Worm (Caenorhabditis elegans) whole organism, early embryonic: ENCODE data around the gene clec-206.

Experiments
- F13C5.2 ChIP-seq: sonication (generic microtip); optimal IDR thresholded peaks from 2 replicates; lab custom pipeline; 2017; ENCODE audit warnings: mild to moderate bottlenecking, missing genetic modification characterization, inconsistent platforms, missing compliant biosample characterization
- aly-1 ChIP-seq: sonication (generic microtip); optimal IDR thresholded peaks from 2 replicates; lab custom pipeline; 2016; ENCODE audit warnings: missing genetic modification characterization, missing compliant biosample characterization
- ama-1 ChIP-seq: fragments of 150-350 bp; optimal IDR thresholded peaks from 2 replicates; lab custom pipeline; 2014
- ceh-13 ChIP-seq: fragments of 200-800 bp; sonication (Bioruptor generic); optimal IDR thresholded peaks from 2 replicates; lab custom pipeline; 2018; ENCODE audit warnings: mild to moderate bottlenecking, missing genetic modification characterization, missing compliant biosample characterization
- ceh-36 ChIP-seq: sonication (generic microtip); optimal IDR thresholded peaks from 2 replicates; lab custom pipeline; 2016; ENCODE audit warnings: missing genetic modification characterization, inconsistent platforms, missing compliant biosample characterization
- ets-7 ChIP-seq: sonication (generic microtip); optimal IDR thresholded peaks from 2 replicates; lab custom pipeline; 2016; ENCODE audit warnings: missing genotype, missing genetic modification characterization, missing compliant biosample characterization
- hmg-4 ChIP-seq: fragments of 200-800 bp; sonication (Bioruptor generic); optimal IDR thresholded peaks from 2 replicates; lab custom pipeline; 2018; ENCODE audit warnings: mild to moderate bottlenecking, missing genetic modification characterization, missing compliant biosample characterization
- sea-1 ChIP-seq: fragments of 200-800 bp; sonication (Bioruptor generic); conservative IDR thresholded peaks from 2 replicates; pipeline ENCODE4 v1.3.6; 2022; ENCODE audit warnings: missing genetic modification characterization, missing compliant biosample characterization
- tbx-11 ChIP-seq: fragments of 200-800 bp; sonication (Bioruptor generic); IDR thresholded peaks from 2 replicates; pipeline ENCODE4 v1.3.6; 2022; ENCODE audit warnings: missing genetic modification characterization, missing compliant biosample characterization
- tbx-37 ChIP-seq: fragments of 200-800 bp; sonication (Bioruptor generic); conservative IDR thresholded peaks from 2 replicates; pipeline ENCODE4 v1.3.6; 2022; ENCODE audit warnings: missing genetic modification reagents, missing genetic modification characterization, missing compliant biosample characterization

DNA sequence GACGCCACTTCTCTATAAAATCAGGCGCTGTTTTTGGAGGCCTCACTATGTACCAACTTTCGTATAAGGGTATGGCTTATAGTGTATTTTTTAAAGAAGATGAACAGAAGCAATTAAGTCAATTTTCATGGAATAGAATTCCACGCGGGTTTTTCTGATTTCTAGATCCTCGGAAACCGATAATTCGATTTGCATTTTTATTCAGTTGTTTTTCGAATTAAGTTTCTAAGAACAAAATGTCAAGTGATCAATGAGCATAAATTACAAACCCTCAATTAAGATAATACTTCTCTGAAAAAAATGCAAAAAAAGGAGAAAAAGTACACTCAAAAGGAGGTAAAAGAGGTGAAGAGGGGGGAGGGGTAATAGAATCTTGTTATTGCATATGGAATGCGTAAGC lies 17.2 kb upstream of the clec-206 start:
- TF ChIP-seq hmg-4 (GFP tag; lab: Kevin White, UChicago) (no peak), tbx-11 (no peak), ama-1 (lab: Kevin White, UChicago) (no peak), tbx-37 (GFP tag; lab: Robert Waterston, UW) (no peak), aly-1 (tag; lab: Kevin White, UChicago) (no peak), ceh-36 (tag; lab: Kevin White, UChicago) (no peak), ceh-13 (GFP tag; lab: Kevin White, UChicago) (no peak), F13C5.2 (no peak), ets-7 (tag; lab: Kevin White, UChicago) (no peak), sea-1 (GFP tag; lab: Robert Waterston, UW) (no peak)
